Worm (Caenorhabditis elegans) whole organism, mixed stage, embryonic: ENCODE results near the gene Y73F8A.32.
A peak's percentile ranks its signal among the peaks of the same experiment; 100 is the strongest.

Experiments used
- M03D4.4 ChIP-seq: sonication (generic microtip); optimal IDR thresholded peaks from 2 replicates; lab custom pipeline; 2017; ENCODE audit warnings: mild to moderate bottlenecking, missing genetic modification characterization, missing compliant biosample characterization
- bed-3 ChIP-seq: fragments of 200-800 bp; sonication (Bioruptor generic); optimal IDR thresholded peaks from 3 replicates; lab custom pipeline; 2018; ENCODE audit warnings: mild to moderate bottlenecking, missing genetic modification characterization, moderate library complexity, missing compliant biosample characterization
- ceh-43 ChIP-seq: fragments of 200-800 bp; sonication (Bioruptor generic); optimal IDR thresholded peaks from 2 replicates; lab custom pipeline; 2018; ENCODE audit warnings: mild to moderate bottlenecking, missing genetic modification characterization, moderate library complexity, missing compliant biosample characterization
- ceh-83 ChIP-seq: fragments of 200-800 bp; sonication (Bioruptor generic); optimal IDR thresholded peaks from 2 replicates; lab custom pipeline; 2018; ENCODE audit warnings: mild to moderate bottlenecking, missing genetic modification characterization, missing compliant biosample characterization
- ces-1 ChIP-seq: fragments of 150-350 bp; optimal IDR thresholded peaks from 2 replicates; lab custom pipeline; 2014; ENCODE audit warnings: missing biosample characterization, missing genetic modification reagents, missing genetic modification characterization
- cnd-1 ChIP-seq: fragments of 200-800 bp; sonication (Bioruptor generic); optimal IDR thresholded peaks from 2 replicates; lab custom pipeline; 2018; ENCODE audit warnings: mild to moderate bottlenecking, missing genetic modification characterization, missing compliant biosample characterization
- drap-1 ChIP-seq: fragments of 200-800 bp; sonication (Bioruptor generic); optimal IDR thresholded peaks from 3 replicates; lab custom pipeline; 2018; ENCODE audit warnings: mild to moderate bottlenecking, missing genetic modification characterization, missing compliant biosample characterization
- elt-1 ChIP-seq: sonication (generic microtip); optimal IDR thresholded peaks from 2 replicates; lab custom pipeline; 2017; ENCODE audit warnings: missing genetic modification characterization, mild to moderate bottlenecking, missing compliant biosample characterization, antibody characterized with exemption, moderate library complexity, borderline replicate concordance; ENCODE audit not compliant: insufficient read depth
- elt-3 ChIP-seq: fragments of 150-350 bp; optimal IDR thresholded peaks from 2 replicates; lab custom pipeline; 2014; ENCODE audit warnings: missing biosample characterization, missing genetic modification characterization
- ham-2 ChIP-seq: fragments of 200-800 bp; sonication (Bioruptor generic); optimal IDR thresholded peaks from 2 replicates; lab custom pipeline; 2018; ENCODE audit warnings: mild to moderate bottlenecking, missing genetic modification characterization, missing compliant biosample characterization
- lin-13 ChIP-seq: fragments of 150-350 bp; optimal IDR thresholded peaks from 2 replicates; lab custom pipeline; 2014; ENCODE audit warnings: missing biosample characterization, missing genetic modification characterization
- lin-32 ChIP-seq: fragments of 200-800 bp; sonication (Bioruptor generic); optimal IDR thresholded peaks from 2 replicates; lab custom pipeline; 2018; ENCODE audit warnings: mild to moderate bottlenecking, missing genetic modification characterization, missing compliant biosample characterization
- lsy-2 ChIP-seq: fragments of 150-350 bp; optimal IDR thresholded peaks from 2 replicates; lab custom pipeline; 2014; ENCODE audit warnings: missing biosample characterization, missing genetic modification characterization
- mab-5 ChIP-seq: fragments of 150-350 bp; optimal IDR thresholded peaks from 2 replicates; lab custom pipeline; 2014; ENCODE audit warnings: missing biosample characterization, missing genetic modification characterization
- mep-1 ChIP-seq: fragments of 150-350 bp; optimal IDR thresholded peaks from 2 replicates; lab custom pipeline; 2017; ENCODE audit warnings: missing biosample characterization, missing genetic modification reagents, missing genetic modification characterization, inconsistent platforms
- mls-2 ChIP-seq: sonication (generic microtip); optimal IDR thresholded peaks from 2 replicates; lab custom pipeline; 2016; ENCODE audit warnings: mild to moderate bottlenecking, missing genetic modification characterization, moderate library complexity, missing compliant biosample characterization
- nhr-2 ChIP-seq: fragments of 150-350 bp; optimal IDR thresholded peaks from 2 replicates; lab custom pipeline; 2014; ENCODE audit warnings: missing biosample characterization, missing genetic modification characterization
- nhr-237 ChIP-seq: fragments of 150-350 bp; optimal IDR thresholded peaks from 2 replicates; lab custom pipeline; 2014; ENCODE audit warnings: missing biosample characterization, missing genetic modification characterization
- nhr-76 ChIP-seq: sonication (generic microtip); optimal IDR thresholded peaks from 2 replicates; lab custom pipeline; 2017; ENCODE audit warnings: missing biosample characterization, missing genetic modification characterization
- sem-2 ChIP-seq: fragments of 200-800 bp; sonication (Bioruptor generic); optimal IDR thresholded peaks from 2 replicates; lab custom pipeline; 2018; ENCODE audit warnings: mild to moderate bottlenecking, missing genetic modification characterization, missing compliant biosample characterization
- snpc-4 ChIP-seq: fragments of 150-350 bp; optimal IDR thresholded peaks from 2 replicates; lab custom pipeline; 2014; ENCODE audit warnings: missing biosample characterization, missing genetic modification characterization
- sptf-1 ChIP-seq: sonication (generic microtip); optimal IDR thresholded peaks from 2 replicates; lab custom pipeline; 2017; ENCODE audit warnings: mild to moderate bottlenecking, missing genetic modification characterization, moderate library complexity, missing compliant biosample characterization
- tbx-8 ChIP-seq: fragments of 200-800 bp; sonication (Bioruptor generic); optimal IDR thresholded peaks from 2 replicates; lab custom pipeline; 2018; ENCODE audit warnings: mild to moderate bottlenecking, missing genetic modification characterization, moderate library complexity, missing compliant biosample characterization
- unc-120 ChIP-seq: sonication (generic microtip); optimal IDR thresholded peaks from 2 replicates; lab custom pipeline; 2017; ENCODE audit warnings: missing genetic modification characterization, missing compliant biosample characterization; ENCODE audit not compliant: poor library complexity, severe bottlenecking
- unc-39 ChIP-seq: fragments of 150-350 bp; optimal IDR thresholded peaks from 2 replicates; lab custom pipeline; 2014; ENCODE audit warnings: missing biosample characterization, missing genetic modification characterization
- unc-62 ChIP-seq: fragments of 150-350 bp; optimal IDR thresholded peaks from 2 replicates; lab custom pipeline; 2014; ENCODE audit warnings: missing biosample characterization, missing genetic modification reagents, missing genetic modification characterization
- zip-8 ChIP-seq: fragments of 150-350 bp; optimal IDR thresholded peaks from 2 replicates; lab custom pipeline; 2014; ENCODE audit warnings: missing biosample characterization, missing genetic modification characterization

The Y73F8A.32 gene

DNA sequence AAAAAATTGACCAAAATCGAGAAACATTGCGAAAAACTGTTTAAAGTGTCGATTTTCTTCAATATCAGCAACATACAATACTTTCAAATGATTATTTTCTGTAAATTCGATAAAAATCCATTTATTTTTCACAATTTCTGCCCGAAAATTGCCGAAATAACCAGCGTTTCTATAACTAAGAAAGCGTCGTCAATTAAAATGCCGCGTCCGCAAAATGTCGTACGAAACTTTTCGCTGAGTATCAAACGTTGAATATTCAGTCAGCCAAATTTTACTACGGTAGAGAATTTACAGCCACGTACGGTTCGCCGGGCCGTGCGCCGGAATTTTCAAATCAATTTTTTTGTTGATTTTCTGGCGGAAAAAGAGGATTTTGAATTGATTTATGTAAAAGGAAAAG is 9.2 kb upstream of the Y73F8A.32 start:
- TF ChIP-seq lsy-2: peak; percentile 57
- TF ChIP-seq, all 35 proteins: peak for 1; not testable (repeated sequence) for 34

DNA sequence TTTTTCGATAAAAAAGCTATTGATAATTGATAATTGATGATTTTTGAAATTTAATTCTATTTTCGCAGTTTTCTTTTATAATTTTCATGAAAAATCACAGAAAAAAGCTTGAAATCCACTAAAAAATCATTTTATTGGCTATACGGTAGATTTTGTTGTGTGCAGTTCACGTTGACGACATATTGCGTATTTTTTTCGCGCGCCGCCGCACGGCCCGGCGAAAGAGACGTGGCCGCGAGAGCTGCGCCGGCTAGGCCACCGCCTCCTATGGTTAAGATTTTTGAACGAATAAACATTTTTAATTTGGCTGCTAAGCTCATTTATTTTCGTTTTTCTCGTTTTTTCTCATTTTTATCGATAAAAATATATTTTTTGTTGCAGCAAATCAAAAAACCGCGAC is 7.6 kb upstream of the Y73F8A.32 start:
- peak; percentile 86 for TF ChIP-seq lsy-2
- TF ChIP-seq, all 35 proteins: peak for 1; not testable (repeated sequence) for 34

DNA sequence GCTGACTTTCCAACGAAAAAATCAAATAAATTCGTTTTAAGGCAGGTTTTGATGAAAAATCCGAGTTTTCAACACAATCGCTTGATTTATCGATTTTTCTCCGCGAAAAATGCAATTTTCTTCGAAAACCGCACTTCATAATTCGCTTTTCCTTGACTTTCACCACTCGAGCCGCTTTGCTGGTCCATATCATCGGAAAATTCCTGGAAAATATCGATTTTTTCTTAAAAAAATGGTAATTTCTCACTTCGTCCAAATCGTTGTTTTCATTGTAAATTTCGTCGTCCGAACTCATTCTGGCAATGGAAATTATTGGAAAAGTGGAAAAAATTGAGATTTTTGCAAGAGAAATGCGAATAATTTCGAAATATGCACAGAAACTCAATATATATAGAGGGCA is 7.0 kb upstream of the Y73F8A.32 start, which contains the start of gene ari-1.4:
ari-1.4 (minus strand) TSS at position 295 of the 400 bp plus-strand sequence.
- no peak for TF ChIP-seq unc-62 (GFP tag; lab: Kevin White, UChicago)
- no peak for TF ChIP-seq cnd-1 (tag; lab: Kevin White, UChicago)
- TF ChIP-seq M03D4.4 (tag; lab: Kevin White, UChicago): no peak
- TF ChIP-seq mep-1 (tag; lab: Kevin White, UChicago): no peak
- no peak for TF ChIP-seq elt-3
- TF ChIP-seq mab-5: no peak
- peak; percentile 7 for TF ChIP-seq ces-1 (GFP tag; lab: Kevin White, UChicago)
- TF ChIP-seq ceh-83: no peak

DNA sequence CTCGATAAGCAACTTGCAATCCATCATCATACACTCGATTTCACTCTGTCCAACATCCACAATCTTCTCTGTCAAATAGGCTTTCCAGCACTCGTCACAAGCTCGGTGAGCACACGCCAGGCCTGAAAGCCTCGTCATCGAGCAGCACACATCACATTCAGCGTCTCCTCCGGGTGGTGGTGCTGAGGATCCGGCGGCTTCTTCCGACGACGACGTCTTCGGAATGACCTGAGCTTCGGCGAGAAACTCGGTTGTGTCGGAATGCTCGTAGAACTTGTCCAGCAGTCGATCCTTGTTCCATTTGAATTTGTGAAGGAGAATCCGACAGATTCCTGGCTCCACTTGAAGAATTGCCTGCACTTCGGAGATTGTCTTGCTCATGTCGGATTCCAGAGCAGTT is 6.0 kb upstream of the Y73F8A.32 start:
- no peak for TF ChIP-seq ceh-43 (GFP tag; lab: Kevin White, UChicago)
- no peak for TF ChIP-seq lin-13 (tag; lab: Kevin White, UChicago)
- no peak for TF ChIP-seq lin-32
- TF ChIP-seq ham-2 (GFP tag; lab: Kevin White, UChicago): no peak
- TF ChIP-seq nhr-2 (tag; lab: Kevin White, UChicago): no peak
- no peak for TF ChIP-seq sptf-1 (tag; lab: Kevin White, UChicago)
- no peak for TF ChIP-seq zip-8 (tag; lab: Kevin White, UChicago)
- TF ChIP-seq unc-39: no peak
- no peak for TF ChIP-seq nhr-76 (tag; lab: Kevin White, UChicago)
- TF ChIP-seq bed-3 (GFP tag; lab: Kevin White, UChicago): no peak
- no peak for TF ChIP-seq mep-1 (tag; lab: Kevin White, UChicago)
- TF ChIP-seq nhr-237 (tag; lab: Kevin White, UChicago): no peak
- TF ChIP-seq tbx-8 (GFP tag; lab: Kevin White, UChicago): no peak
- no peak for TF ChIP-seq ces-1 (GFP tag; lab: Kevin White, UChicago)
- TF ChIP-seq unc-62 (GFP tag; lab: Kevin White, UChicago): no peak
- no peak for TF ChIP-seq unc-120 (tag; lab: Kevin White, UChicago)
- TF ChIP-seq elt-3: no peak
- TF ChIP-seq, all 35 proteins: peak for 0

DNA sequence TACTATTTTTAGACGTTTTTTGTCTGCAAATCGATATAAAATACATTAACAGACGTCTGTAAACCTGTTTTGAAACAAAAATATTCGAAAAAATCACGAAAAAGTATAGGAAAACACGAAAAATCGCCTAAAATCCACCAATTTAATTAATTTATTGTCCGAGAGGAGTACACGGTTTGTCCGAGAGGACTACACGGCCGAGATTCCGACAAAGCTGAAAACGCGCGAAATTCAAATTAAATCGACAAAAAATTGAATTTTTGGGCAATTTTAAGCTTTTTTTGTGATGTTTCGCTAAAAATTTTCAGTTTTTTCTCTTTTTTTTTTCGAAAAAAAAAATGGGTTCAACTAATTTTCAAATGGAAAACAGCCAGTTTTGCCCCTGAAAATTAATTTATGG is 5.2 kb upstream of the Y73F8A.32 start:
- TF ChIP-seq snpc-4 (tag; lab: Kevin White, UChicago): no peak
- TF ChIP-seq ces-1 (GFP tag; lab: Kevin White, UChicago): peak; percentile 7

DNA sequence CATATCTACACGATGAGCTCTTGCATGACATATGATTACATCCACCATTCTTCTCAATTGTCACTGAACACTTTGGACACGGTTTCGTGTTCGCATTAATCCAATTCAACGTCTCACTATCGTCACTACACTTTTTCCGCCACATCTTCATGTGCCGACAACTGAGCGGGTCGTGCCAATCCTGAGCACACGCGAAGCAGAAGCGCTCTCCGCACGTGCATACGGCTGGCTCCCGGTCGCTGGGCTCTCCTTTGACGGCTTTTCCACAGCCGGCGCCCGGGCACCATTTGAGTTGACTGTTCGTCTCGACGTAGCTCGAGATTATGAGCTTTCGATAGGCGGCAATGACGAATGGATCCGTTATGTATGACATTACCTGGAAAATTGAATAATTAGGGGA is 4.5 kb upstream of the Y73F8A.32 start:
- TF ChIP-seq mab-5: no peak
- TF ChIP-seq sem-2 (GFP tag; lab: Kevin White, UChicago): no peak
- no peak for TF ChIP-seq tbx-8 (GFP tag; lab: Kevin White, UChicago)
- TF ChIP-seq mep-1 (tag; lab: Kevin White, UChicago): no peak
- TF ChIP-seq unc-39: no peak
- no peak for TF ChIP-seq drap-1
- TF ChIP-seq, all 35 proteins: peak for 0

DNA sequence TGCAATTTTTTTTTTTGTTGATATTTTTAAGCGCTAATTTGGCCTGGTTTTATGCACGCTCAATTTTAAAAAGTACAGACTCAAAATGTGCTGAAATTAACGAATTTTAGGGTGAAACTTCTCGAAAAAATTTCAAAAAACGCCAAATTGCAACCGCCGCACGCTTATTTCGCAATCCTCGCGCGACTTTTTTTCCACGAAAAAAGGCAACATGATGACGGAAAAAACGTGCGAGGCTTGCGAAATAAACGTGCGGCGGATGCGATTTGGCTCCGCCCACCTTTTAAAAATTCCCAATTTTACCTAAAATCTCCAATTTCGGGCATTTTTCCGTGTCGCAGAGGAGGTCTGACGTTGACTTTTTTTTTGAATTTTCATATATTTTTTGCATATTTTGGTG is 3.7 kb upstream of the Y73F8A.32 start:
- TF ChIP-seq ces-1 (GFP tag; lab: Kevin White, UChicago) (no peak), mls-2 (tag; lab: Kevin White, UChicago) (no peak), elt-1 (tag; lab: Kevin White, UChicago) (no peak)
